Fruit fly (Drosophila melanogaster) S2 (cell line): ENCODE measurements around the gene Hs3st-B.

Experiments
- CG8478 ChIP-seq: fragments of >200 bp; optimal IDR thresholded peaks from 2 replicates; lab custom pipeline; 2018
- CTCF ChIP-seq, 2 experiments: fragments of >200 bp; optimal IDR thresholded peaks; 2 replicates each; lab custom pipeline; 2018

DNA sequence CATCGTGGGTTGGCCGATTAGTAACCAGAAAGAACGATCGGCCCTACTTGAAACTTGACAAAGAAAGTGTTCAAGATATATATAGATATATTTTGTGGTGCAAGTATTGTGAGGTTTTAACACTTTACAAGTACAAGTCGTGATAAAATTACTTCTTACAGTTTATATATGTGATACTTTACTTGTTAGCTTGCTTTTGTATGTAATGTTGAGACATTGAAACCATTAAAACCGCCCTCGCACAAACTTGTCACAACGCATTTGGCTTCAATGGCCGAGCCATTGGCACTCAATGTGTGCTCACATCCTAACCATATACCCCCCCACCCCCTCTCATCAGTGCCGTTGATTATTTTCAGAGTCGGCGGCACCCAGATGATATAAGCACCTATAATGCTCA lies 46.5 kb downstream of the Hs3st-B start:
- TF ChIP-seq CG8478 (lab: Kevin White, UChicago) (no peak), CTCF (optimal IDR thresholded peaks at IDR 0.05; lab: Kevin White, UChicago) (no peak)
